Fruit fly (Drosophila melanogaster): ENCODE results near the gene eRF3.

Gene eRF3

DNA sequence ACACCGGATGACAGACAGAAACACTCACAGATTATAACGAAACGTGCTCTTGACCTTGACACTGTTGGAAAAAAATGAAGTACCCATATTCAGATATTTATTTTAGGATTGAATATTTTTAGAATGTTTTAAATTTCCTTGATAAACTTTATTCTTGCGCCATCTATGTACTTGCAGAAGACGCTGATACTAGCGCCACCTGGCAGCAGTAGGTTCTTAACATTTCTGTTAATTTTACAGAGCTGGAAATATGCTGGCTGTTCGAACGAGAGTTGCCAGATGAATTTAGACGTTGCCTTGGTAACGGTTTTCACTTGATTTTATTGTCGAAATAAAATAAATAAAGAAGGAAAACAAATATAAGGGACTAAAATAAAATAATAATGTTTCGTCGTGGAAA lies 9.7 kb upstream of the eRF3 start, which contains the start of gene Fam92 (continued):
- no peak for TF ChIP-seq Nf-YA (GFP tag; IDR thresholded peaks at IDR 0.05)
- peak; percentile 37 for TF ChIP-seq Dp (GFP tag; optimal IDR thresholded peaks at IDR 0.05)
- TF ChIP-seq toy (GFP tag; IDR thresholded peaks at IDR 0.05): no peak
- TF ChIP-seq CG12659 (GFP tag; optimal IDR thresholded peaks at IDR 0.05): peak; percentile 62
- no peak for TF ChIP-seq Lim3 (GFP tag; IDR thresholded peaks at IDR 0.05)
- no peak for TF ChIP-seq CG6765 (GFP tag; optimal IDR thresholded peaks at IDR 0.05)
- TF ChIP-seq Elba2 (GFP tag; optimal IDR thresholded peaks at IDR 0.05): no peak
- peak; percentile 21 for TF ChIP-seq Deaf1 (tag; optimal IDR thresholded peaks at IDR 0.05)
- peak; percentile 60 for TF ChIP-seq CG30403 (GFP tag; optimal IDR thresholded peaks at IDR 0.05)
- no peak for TF ChIP-seq CG4282 (GFP tag; optimal IDR thresholded peaks at IDR 0.05)
- no peak for TF ChIP-seq bowl (GFP tag; IDR thresholded peaks at IDR 0.05)
- peak; percentile 49; the same call in 2 of the 3 replicates for TF ChIP-seq Mrtf (GFP tag; IDR thresholded peaks at IDR 0.05)
- peak; percentile 60 for TF ChIP-seq az2 (GFP tag; optimal IDR thresholded peaks at IDR 0.05)
- TF ChIP-seq CG33213 (GFP tag; optimal IDR thresholded peaks at IDR 0.05): peak; percentile 47
- TF ChIP-seq Dref (GFP tag; IDR thresholded peaks at IDR 0.05): no peak
- peak; percentile 11 for TF ChIP-seq pita (GFP tag; optimal IDR thresholded peaks at IDR 0.05)
- TF ChIP-seq CG12391 (tag; optimal IDR thresholded peaks at IDR 0.05): peak; percentile 42
- TF ChIP-seq CG7357 (GFP tag; IDR thresholded peaks at IDR 0.05): no peak
- TF ChIP-seq ken (GFP tag; IDR thresholded peaks at IDR 0.05): no peak
- TF ChIP-seq lab (GFP tag; optimal IDR thresholded peaks at IDR 0.05): peak; percentile 56
- TF ChIP-seq CG7786 (GFP tag; optimal IDR thresholded peaks at IDR 0.05): no peak
- no peak for TF ChIP-seq CG3407 (GFP tag; optimal IDR thresholded peaks at IDR 0.05)
- TF ChIP-seq pzg (GFP tag; optimal IDR thresholded peaks at IDR 0.05): peak; percentile 47
- TF ChIP-seq esg (GFP tag; conservative IDR thresholded peaks at IDR 0.05): no peak
- TF ChIP-seq CG8359 (GFP tag; optimal IDR thresholded peaks at IDR 0.05; ENCODE audit: borderline replicate concordance): no peak
- no peak for TF ChIP-seq CG34224 (GFP tag; IDR thresholded peaks at IDR 0.05; ENCODE audit: partially characterized antibody)
- peak; percentile 18; the same call in 1 of the 2 replicates for TF ChIP-seq Ptx1 (GFP tag; IDR thresholded peaks at IDR 0.05)
- TF ChIP-seq Kr (GFP tag; optimal IDR thresholded peaks at IDR 0.05): no peak
- TF ChIP-seq CG2199 (GFP tag; IDR thresholded peaks at IDR 0.05): 0 out of 3 replicates have a peak, but pooled peaks have one; percentile 39
- no peak for TF ChIP-seq CG6175 (GFP tag; IDR thresholded peaks at IDR 0.05)
- peak; percentile 14 for TF ChIP-seq YL-1 (GFP tag; optimal IDR thresholded peaks at IDR 0.05)
- TF ChIP-seq CG13424 (tag; optimal IDR thresholded peaks at IDR 0.05): peak; percentile 53
- no peak for TF ChIP-seq ara (GFP tag; IDR thresholded peaks at IDR 0.05)
- no peak for TF ChIP-seq Poxn (GFP tag; IDR thresholded peaks at IDR 0.05)
- TF ChIP-seq NfI (GFP tag; optimal IDR thresholded peaks at IDR 0.05): peak; percentile 71
- no peak for TF ChIP-seq CG3065 (GFP tag; optimal IDR thresholded peaks at IDR 0.05)
- TF ChIP-seq vnd (GFP tag; IDR thresholded peaks at IDR 0.05; ENCODE audit: partially characterized antibody): no peak
- TF ChIP-seq CG42726 (GFP tag; IDR thresholded peaks at IDR 0.05; ENCODE audit: partially characterized antibody): 0 out of 2 replicates have a peak, but pooled peaks have one; percentile 27
- no peak for TF ChIP-seq chinmo (GFP tag; IDR thresholded peaks at IDR 0.05; ENCODE audit: partially characterized antibody)
- peak; percentile 43 for TF ChIP-seq CG34376 (GFP tag; optimal IDR thresholded peaks at IDR 0.05)
- peak; percentile 57 for TF ChIP-seq Fer1 (GFP tag; optimal IDR thresholded peaks at IDR 0.05)
- no peak for TF ChIP-seq seq (GFP tag; IDR thresholded peaks at IDR 0.05)
- TF ChIP-seq ap (GFP tag; IDR thresholded peaks at IDR 0.05): no peak
- TF ChIP-seq slp2 (GFP tag; optimal IDR thresholded peaks at IDR 0.05): peak; percentile 32
- peak; percentile 5 for TF ChIP-seq Abd-B (GFP tag; optimal IDR thresholded peaks at IDR 0.05)
- no peak for TF ChIP-seq Drgx (GFP tag; IDR thresholded peaks at IDR 0.05)
- no peak for TF ChIP-seq Doc3 (GFP tag; IDR thresholded peaks at IDR 0.05; ENCODE audit: partially characterized antibody)
- peak; percentile 11 for TF ChIP-seq CG9727 (GFP tag; optimal IDR thresholded peaks at IDR 0.05)
- peak in 1 of 2 experiments; percentile 48 for TF ChIP-seq bsh (GFP tag; optimal IDR thresholded peaks at IDR 0.05)
- TF ChIP-seq CG15514 (GFP tag; optimal IDR thresholded peaks at IDR 0.05): peak; percentile 35
- TF ChIP-seq CG7271 (tag; optimal IDR thresholded peaks at IDR 0.05): no peak

All from whole organism, embryonic.